Worm (Caenorhabditis elegans): Measurements from ENCODE around the gene C04B4.1.

ce11 chrX:12321357-12321756 is 40.8 kb downstream of the C04B4.1 start, which contains the start of gene F17A2.13:
- TF ChIP-seq ztf-11 (tag; optimal IDR thresholded peaks at IDR 0.05) (no peak), egl-27 (tag; optimal IDR thresholded peaks at IDR 0.05) (no peak), ceh-82 (tag; optimal IDR thresholded peaks at IDR 0.05) (no peak), F13H6.1 (tag; optimal IDR thresholded peaks at IDR 0.05) (no peak), blmp-1 (tag; optimal IDR thresholded peaks at IDR 0.05; ENCODE audit: insufficient read depth) (no peak), skn-1 (tag; optimal IDR thresholded peaks at IDR 0.05) (no peak), C34F6.9 (tag; optimal IDR thresholded peaks at IDR 0.05) (no peak), unc-55 (GFP tag; optimal IDR thresholded peaks at IDR 0.05) (no peak)

Data from whole organism, L2 larva.